Worm (Caenorhabditis elegans) whole organism, mixed stage, embryonic: ENCODE results near the gene T21C9.6.

Source experiments
- ceh-39 ChIP-seq: fragments of 150-350 bp; optimal IDR thresholded peaks from 2 replicates; lab custom pipeline; 2014; ENCODE audit warnings: missing biosample characterization, missing genetic modification characterization
- nhr-237 ChIP-seq: fragments of 150-350 bp; optimal IDR thresholded peaks from 2 replicates; lab custom pipeline; 2014; ENCODE audit warnings: missing biosample characterization, missing genetic modification characterization
- pha-4 ChIP-seq: fragments of 150-350 bp; optimal IDR thresholded peaks from 2 replicates; lab custom pipeline; 2018; ENCODE audit warnings: missing biosample characterization, missing genetic modification reagents, missing genetic modification characterization

DNA sequence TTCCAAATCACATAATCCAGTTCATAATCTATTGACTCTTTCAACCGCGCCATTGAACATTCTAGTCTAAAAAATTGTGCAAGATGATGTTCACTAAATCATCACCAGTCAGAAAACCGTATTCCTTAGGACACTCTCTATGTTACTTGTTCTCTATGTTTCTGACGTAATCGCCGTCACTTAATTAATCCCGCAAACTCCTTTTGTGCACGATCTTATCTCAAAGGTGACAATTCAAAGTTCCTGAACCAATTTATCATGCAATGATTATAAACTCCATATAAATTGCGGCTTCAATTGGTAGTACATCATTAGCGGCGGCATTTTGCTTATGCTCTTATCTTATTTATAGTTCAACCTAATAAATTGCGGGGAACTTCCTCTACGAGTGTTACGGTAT is 18.9 kb upstream of the T21C9.6 start:
- TF ChIP-seq nhr-237: no peak
- TF ChIP-seq pha-4: no peak
- no peak for TF ChIP-seq ceh-39 (tag; lab: Kevin White, UChicago)
